Fruit fly (Drosophila melanogaster) whole organism, embryonic: Measurements from ENCODE around the gene CG13126.

Source experiments
- Abd-B ChIP-seq: fragments of 200-800 bp; sonication (Bioruptor generic); optimal IDR thresholded peaks from 2 replicates; lab custom pipeline; 2018; ENCODE audit warnings: missing biosample characterization, mild to moderate bottlenecking, missing genetic modification characterization, moderate library complexity
- CG10366 ChIP-seq: fragments of 200-800 bp; sonication (Bioruptor generic); IDR thresholded peaks from 2 replicates; pipeline ENCODE4 v1.3.6; 2022; ENCODE audit warnings: missing biosample characterization, missing genetic modification characterization
- CG10654 ChIP-seq: fragments of 200-800 bp; sonication (Bioruptor generic); optimal IDR thresholded peaks from 2 replicates; lab custom pipeline; 2016; ENCODE audit warnings: missing biosample characterization, missing genetic modification characterization
- CG12071 ChIP-seq: fragments of 200-800 bp; sonication (Bioruptor generic); optimal IDR thresholded peaks from 3 replicates; lab custom pipeline; 2018; ENCODE audit warnings: missing biosample characterization, mild to moderate bottlenecking, missing genetic modification characterization
- CG14014 ChIP-seq: fragments of 200-800 bp; sonication (Bioruptor generic); IDR thresholded peaks from 2 replicates; pipeline ENCODE4 v1.3.6; 2022; ENCODE audit warnings: missing biosample characterization, missing genetic modification characterization
- CG16813 ChIP-seq: fragments of 200-800 bp; sonication (Bioruptor generic); IDR thresholded peaks from 3 replicates; pipeline ENCODE4 v1.3.6; 2022; ENCODE audit warnings: missing biosample characterization, missing genetic modification characterization; ENCODE audit not compliant: partially characterized antibody
- CG16815 ChIP-seq: fragments of 200-800 bp; sonication (Bioruptor generic); optimal IDR thresholded peaks from 3 replicates; lab custom pipeline; 2017; ENCODE audit warnings: missing biosample characterization, mild to moderate bottlenecking, missing genetic modification characterization
- CG17385 ChIP-seq: fragments of 200-800 bp; sonication (Bioruptor generic); optimal IDR thresholded peaks from 3 replicates; lab custom pipeline; 2018; ENCODE audit warnings: missing biosample characterization, mild to moderate bottlenecking, missing genetic modification characterization
- CG18011 ChIP-seq: fragments of 200-800 bp; sonication (Bioruptor generic); optimal IDR thresholded peaks from 2 replicates; lab custom pipeline; 2017; ENCODE audit warnings: missing biosample characterization, missing genetic modification characterization, mild to moderate bottlenecking, moderate library complexity, missing genotype
- CG2875 ChIP-seq: fragments of 200-800 bp; sonication (Bioruptor generic); optimal IDR thresholded peaks from 2 replicates; lab custom pipeline; 2017; ENCODE audit warnings: missing biosample characterization, mild to moderate bottlenecking, missing genetic modification characterization, missing genetic modification reagents
- CG3995 ChIP-seq: fragments of 200-800 bp; sonication (Bioruptor generic); optimal IDR thresholded peaks from 3 replicates; lab custom pipeline; 2016; ENCODE audit warnings: missing biosample characterization, missing genetic modification characterization
- CG4617 ChIP-seq: fragments of 200-800 bp; sonication (Bioruptor generic); optimal IDR thresholded peaks from 3 replicates; lab custom pipeline; 2016; ENCODE audit warnings: missing biosample characterization, missing genetic modification characterization, borderline replicate concordance
- CG4707 ChIP-seq: fragments of 200-800 bp; sonication (Bioruptor generic); optimal IDR thresholded peaks from 2 replicates; lab custom pipeline; 2018; ENCODE audit warnings: missing biosample characterization, mild to moderate bottlenecking, missing genetic modification characterization, moderate library complexity
- CG5180 ChIP-seq: fragments of 200-800 bp; sonication (Bioruptor generic); optimal IDR thresholded peaks from 3 replicates; lab custom pipeline; 2017; ENCODE audit warnings: missing biosample characterization, missing genetic modification characterization, mild to moderate bottlenecking, moderate library complexity, missing genetic modification reagents
- CG7839 ChIP-seq: fragments of 200-800 bp; sonication (Bioruptor generic); optimal IDR thresholded peaks from 3 replicates; lab custom pipeline; 2018; ENCODE audit warnings: missing biosample characterization, mild to moderate bottlenecking, missing genetic modification characterization, moderate library complexity
- CG8359 ChIP-seq: fragments of 200-800 bp; sonication (Bioruptor generic); optimal IDR thresholded peaks from 2 replicates; lab custom pipeline; 2017; ENCODE audit warnings: missing biosample characterization, mild to moderate bottlenecking, missing genetic modification characterization, borderline replicate concordance
- CG9727 ChIP-seq: fragments of 200-800 bp; sonication (Bioruptor generic); optimal IDR thresholded peaks from 3 replicates; lab custom pipeline; 2017; ENCODE audit warnings: missing biosample characterization, mild to moderate bottlenecking, missing genetic modification characterization
- E2f2 ChIP-seq: fragments of 200-800 bp; sonication (Bioruptor generic); IDR thresholded peaks from 2 replicates; pipeline ENCODE4 v1.3.6; 2022; ENCODE audit warnings: missing biosample characterization, missing genetic modification characterization
- Fer3 ChIP-seq: fragments of 200-800 bp; sonication (Bioruptor generic); optimal IDR thresholded peaks from 2 replicates; lab custom pipeline; 2018; ENCODE audit warnings: missing biosample characterization, mild to moderate bottlenecking, missing genetic modification characterization, moderate library complexity
- HLH54F ChIP-seq: fragments of 200-800 bp; sonication (Bioruptor generic); optimal IDR thresholded peaks from 3 replicates; lab custom pipeline; 2016; ENCODE audit warnings: missing biosample characterization, missing genetic modification characterization
- Hmr ChIP-seq: fragments of 200-800 bp; sonication (Bioruptor generic); optimal IDR thresholded peaks from 3 replicates; lab custom pipeline; 2017; ENCODE audit warnings: mild to moderate bottlenecking, missing biosample characterization, missing genetic modification reagents, missing genetic modification characterization
- Hr3 ChIP-seq: fragments of 200-800 bp; sonication (Bioruptor generic); optimal IDR thresholded peaks from 3 replicates; lab custom pipeline; 2016; ENCODE audit warnings: missing biosample characterization, missing genetic modification characterization
- MTF-1 ChIP-seq: fragments of 200-800 bp; sonication (Bioruptor generic); optimal IDR thresholded peaks from 2 replicates; lab custom pipeline; 2018; ENCODE audit warnings: missing biosample characterization, mild to moderate bottlenecking, missing genetic modification characterization, borderline replicate concordance
- Mrtf ChIP-seq: fragments of 200-800 bp; sonication (Bioruptor generic); IDR thresholded peaks from 3 replicates; pipeline ENCODE4 v1.3.6; 2022; ENCODE audit warnings: missing biosample characterization, missing genetic modification characterization
- Pdp1 ChIP-seq, 2 experiments: fragments of 200-800 bp; sonication (Bioruptor generic); optimal IDR thresholded peaks; 3 replicates each; lab custom pipeline; 2016; ENCODE audit warnings: missing biosample characterization in 2 of 2, missing genetic modification characterization in 2 of 2, mild to moderate bottlenecking in 1 of 2, moderate library complexity in 1 of 2
- Spps ChIP-seq: fragments of 200-800 bp; sonication (Bioruptor generic); optimal IDR thresholded peaks from 2 replicates; lab custom pipeline; 2018; ENCODE audit warnings: missing biosample characterization, mild to moderate bottlenecking, missing genetic modification characterization
- Tbp ChIP-seq: fragments of >200 bp; optimal IDR thresholded peaks from 2 replicates; lab custom pipeline; 2018; ENCODE audit warnings: missing biosample characterization, missing genetic modification characterization
- chm ChIP-seq: fragments of 200-800 bp; sonication (Bioruptor generic); IDR thresholded peaks from 2 replicates; pipeline ENCODE4 v1.3.6; 2022; ENCODE audit warnings: missing biosample characterization, missing genetic modification characterization
- corto ChIP-seq: fragments of 200-800 bp; sonication (Bioruptor generic); optimal IDR thresholded peaks from 2 replicates; lab custom pipeline; 2016; ENCODE audit warnings: missing biosample characterization, mild to moderate bottlenecking, missing genetic modification characterization, moderate library complexity
- cwo ChIP-seq: fragments of 200-800 bp; sonication (Bioruptor generic); optimal IDR thresholded peaks from 3 replicates; lab custom pipeline; 2017; ENCODE audit warnings: missing biosample characterization, missing genetic modification characterization, mild to moderate bottlenecking, moderate library complexity, missing genetic modification reagents
- dmrt99B ChIP-seq: fragments of 200-800 bp; sonication (Bioruptor generic); optimal IDR thresholded peaks from 2 replicates; lab custom pipeline; 2018; ENCODE audit warnings: missing biosample characterization, mild to moderate bottlenecking, missing genetic modification characterization, moderate library complexity
- en ChIP-seq: fragments of 200-800 bp; sonication (Bioruptor generic); optimal IDR thresholded peaks from 2 replicates; lab custom pipeline; 2016; ENCODE audit warnings: missing biosample characterization, missing genetic modification characterization
- eyg ChIP-seq: fragments of 200-800 bp; sonication (Bioruptor generic); optimal IDR thresholded peaks from 3 replicates; lab custom pipeline; 2016; ENCODE audit warnings: missing biosample characterization, missing genetic modification characterization
- fd102C ChIP-seq: fragments of 200-800 bp; sonication (Bioruptor generic); optimal IDR thresholded peaks from 2 replicates; lab custom pipeline; 2018; ENCODE audit warnings: missing biosample characterization, mild to moderate bottlenecking, missing genetic modification characterization, moderate library complexity
- fd64A ChIP-seq: fragments of 200-800 bp; sonication (Bioruptor generic); optimal IDR thresholded peaks from 3 replicates; lab custom pipeline; 2018; ENCODE audit warnings: missing biosample characterization, mild to moderate bottlenecking, missing genetic modification characterization
- gce ChIP-seq: fragments of 200-800 bp; sonication (Bioruptor generic); IDR thresholded peaks from 3 replicates; pipeline ENCODE4 v1.3.6; 2022; ENCODE audit warnings: missing biosample characterization, missing genetic modification characterization
- gsb-n ChIP-seq: fragments of 200-800 bp; sonication (Bioruptor generic); optimal IDR thresholded peaks from 3 replicates; lab custom pipeline; 2018; ENCODE audit warnings: missing biosample characterization, mild to moderate bottlenecking, missing genetic modification characterization
- jumu ChIP-seq: fragments of 200-800 bp; sonication (Bioruptor generic); optimal IDR thresholded peaks from 3 replicates; lab custom pipeline; 2016; ENCODE audit warnings: missing biosample characterization, missing genetic modification characterization
- kni ChIP-seq: fragments of 200-800 bp; sonication (Bioruptor generic); optimal IDR thresholded peaks from 3 replicates; lab custom pipeline; 2017; ENCODE audit warnings: mild to moderate bottlenecking, missing biosample characterization, missing genetic modification reagents, missing genetic modification characterization
- lov ChIP-seq, 2 experiments: fragments of 200-800 bp in 1 of 2; fragments of >200 bp in 1 of 2; sonication (Bioruptor generic) in 1 of 2; IDR thresholded peaks in 1 of 2; optimal IDR thresholded peaks in 1 of 2; 2 replicates in 1 of 2; 3 replicates in 1 of 2; pipeline versions ENCODE4 v1.3.6 to Lab custom; 2017 to 2022; ENCODE audit warnings: missing biosample characterization in 1 of 2, missing genetic modification characterization in 1 of 2
- nmo ChIP-seq: fragments of 200-800 bp; sonication (Bioruptor generic); optimal IDR thresholded peaks from 2 replicates; lab custom pipeline; 2018; ENCODE audit warnings: missing biosample characterization, mild to moderate bottlenecking, missing genetic modification characterization, moderate library complexity
- oc ChIP-seq: fragments of 200-800 bp; sonication (Bioruptor generic); optimal IDR thresholded peaks from 2 replicates; lab custom pipeline; 2018; ENCODE audit warnings: missing biosample characterization, mild to moderate bottlenecking, missing genetic modification characterization, moderate library complexity
- onecut ChIP-seq: fragments of 200-800 bp; sonication (Bioruptor generic); IDR thresholded peaks from 2 replicates; pipeline ENCODE4 v1.3.6; 2022; ENCODE audit warnings: missing biosample characterization, missing genetic modification characterization
- peb ChIP-seq: fragments of 200-800 bp; sonication (Bioruptor generic); IDR thresholded peaks from 2 replicates; pipeline ENCODE4 v1.3.6; 2022; ENCODE audit warnings: missing biosample characterization, missing genetic modification characterization
- row ChIP-seq: fragments of 200-800 bp; sonication (Bioruptor generic); IDR thresholded peaks from 3 replicates; pipeline ENCODE4 v1.3.6; 2022; ENCODE audit warnings: missing biosample characterization, missing genetic modification characterization
- run ChIP-seq: fragments of 200-800 bp; sonication (Bioruptor generic); optimal IDR thresholded peaks from 3 replicates; lab custom pipeline; 2018; ENCODE audit warnings: missing biosample characterization, mild to moderate bottlenecking, missing genetic modification characterization
- sna ChIP-seq: fragments of 200-800 bp; sonication (Bioruptor generic); IDR thresholded peaks from 2 replicates; pipeline ENCODE4 v1.3.6; 2022; ENCODE audit warnings: missing biosample characterization, missing genetic modification characterization; ENCODE audit not compliant: partially characterized antibody
- twi ChIP-seq: fragments of 200-800 bp; optimal IDR thresholded peaks from 2 replicates; lab custom pipeline; 2019; ENCODE audit warnings: missing biosample characterization, mild to moderate bottlenecking, missing genetic modification characterization, moderate library complexity
- wdn ChIP-seq: fragments of 200-800 bp; sonication (Bioruptor generic); IDR thresholded peaks from 2 replicates; pipeline ENCODE4 v1.3.6; 2022; ENCODE audit warnings: missing biosample characterization, missing genetic modification characterization
- z ChIP-seq: fragments of 200-800 bp; sonication (Bioruptor generic); IDR thresholded peaks from 3 replicates; pipeline ENCODE4 v1.3.6; 2022; ENCODE audit warnings: missing biosample characterization, missing genetic modification characterization

The CG13126 gene

dm6 chr2L:9954119-9954518, at the start of gene CG13126, which contains the start of gene CG4709 (continued):
- TF ChIP-seq CG18011 (GFP tag; lab: Kevin White, UChicago) = peak; percentile 64
- peak; percentile 94 for TF ChIP-seq dmrt99B (tag; lab: Kevin White, UChicago)
- no peak for TF ChIP-seq lov (optimal IDR thresholded peaks at IDR 0.05; lab: Kevin White, UChicago)
- peak; percentile 68; the same call in 2 of the 3 replicates for TF ChIP-seq lov (GFP tag; IDR thresholded peaks at IDR 0.05; lab: Robert Waterston, UW)
- peak; percentile 78 for TF ChIP-seq peb
- peak; percentile 94 for TF ChIP-seq CG7839
- TF ChIP-seq CG4617 = peak; percentile 85
- peak; percentile 88 for TF ChIP-seq CG10654
- no peak for TF ChIP-seq Tbp (GFP tag; lab: Kevin White, UChicago)
- TF ChIP-seq CG8359 (GFP tag; lab: Kevin White, UChicago) = peak; percentile 76
- TF ChIP-seq CG16815 = peak; percentile 80
- peak; percentile 88 for TF ChIP-seq cwo (GFP tag; lab: Kevin White, UChicago)
- TF ChIP-seq fd102C (GFP tag; lab: Kevin White, UChicago) = peak; percentile 59
- TF ChIP-seq gsb-n (tag; lab: Kevin White, UChicago) = peak; percentile 93
- peak; percentile 91 for TF ChIP-seq Hmr (GFP tag; lab: Kevin White, UChicago)
- peak; percentile 95 for TF ChIP-seq Spps (tag; lab: Kevin White, UChicago)
- TF ChIP-seq row = peak; percentile 96
- TF ChIP-seq CG17385 (GFP tag; lab: Kevin White, UChicago) = peak; percentile 84
- TF ChIP-seq chm (GFP tag; lab: Robert Waterston, UW) = peak; percentile 33; the same call in 1 of the 2 replicates
- TF ChIP-seq CG9727 = peak; percentile 96
- TF ChIP-seq fd64A (GFP tag; lab: Kevin White, UChicago) = no peak
- no peak for TF ChIP-seq z (GFP tag; lab: Robert Waterston, UW)
- TF ChIP-seq twi = peak; percentile 81
- TF ChIP-seq CG12071 (GFP tag; lab: Kevin White, UChicago) = peak; percentile 29
- TF ChIP-seq CG3995 (GFP tag; lab: Kevin White, UChicago) = peak; percentile 80
- peak; percentile 89 for TF ChIP-seq Hr3 (GFP tag; lab: Kevin White, UChicago)
- TF ChIP-seq MTF-1 (GFP tag; lab: Kevin White, UChicago) = peak; percentile 67
- TF ChIP-seq jumu (GFP tag; lab: Kevin White, UChicago) = no peak
- peak; percentile 24 for TF ChIP-seq en (GFP tag; lab: Kevin White, UChicago)
- peak; percentile 81 for TF ChIP-seq oc (tag; lab: Kevin White, UChicago)

- TF ChIP-seq HLH54F (GFP tag; lab: Kevin White, UChicago) (peak; percentile 41), onecut (GFP tag; lab: Robert Waterston, UW) (peak; percentile 72), CG14014 (GFP tag; lab: Robert Waterston, UW) (peak; percentile 72), CG10366 (GFP tag; lab: Robert Waterston, UW) (peak; percentile 57), Abd-B (GFP tag; lab: Kevin White, UChicago) (peak; percentile 22), corto (no peak), kni (GFP tag; lab: Kevin White, UChicago) (peak; percentile 2), CG2875 (peak; percentile 23), CG5180 (GFP tag; lab: Kevin White, UChicago) (no peak), wdn (peak; percentile 73), nmo (GFP tag; lab: Kevin White, UChicago) (peak; percentile 70), eyg (GFP tag; lab: Kevin White, UChicago) (no peak), Fer3 (peak; percentile 34), Pdp1 (GFP tag; optimal IDR thresholded peaks at IDR 0.05; lab: Kevin White, UChicago) (peak; percentile 67 to 72), gce (GFP tag; lab: Robert Waterston, UW) (no peak), sna (GFP tag; lab: Robert Waterston, UW) (peak; percentile 65), run (tag; lab: Kevin White, UChicago) (no peak), CG4707 (GFP tag; lab: Kevin White, UChicago) (no peak), Mrtf (GFP tag; lab: Robert Waterston, UW) (peak; percentile 28; the same call in 1 of the 3 replicates), E2f2 (GFP tag; lab: Robert Waterston, UW) (peak; percentile 66), CG16813 (peak; percentile 78)
These were observed 49.6 kb upstream of the CG13126 start, which contains the start of gene Ndf for dm6 chr2L:10003593-10003992. Gene Ndf (plus strand): TSS chr2L:10003832.
